Fruit fly (Drosophila melanogaster): ENCODE results near the gene CG2975.

The CG2975 gene

dm6 chr2L:2829637-2830340 lies 10.1 kb upstream of the CG2975 start, which contains the start of gene Duox:
Gene Duox (minus strand): TSS chr2L:2830248.
- peak; percentile 12 to 32 for TF ChIP-seq dl (GFP tag; optimal IDR thresholded peaks at IDR 0.05; ENCODE audit: insufficient read depth in 1 of 2, partially characterized antibody in 2 of 2)
- TF ChIP-seq OdsH (GFP tag; optimal IDR thresholded peaks at IDR 0.05): no peak
- no peak for TF ChIP-seq N (GFP tag; optimal IDR thresholded peaks at IDR 0.05)
- peak; percentile 74 for TF ChIP-seq Hr83 (GFP tag; optimal IDR thresholded peaks at IDR 0.05; ENCODE audit: poor library complexity, severe bottlenecking)
- no peak for TF ChIP-seq Mio (GFP tag; optimal IDR thresholded peaks at IDR 0.05)
- no peak for TF ChIP-seq fru (GFP tag; optimal IDR thresholded peaks at IDR 0.05)
- peak; percentile 45 for TF ChIP-seq jim (GFP tag; optimal IDR thresholded peaks at IDR 0.05)
- peak; percentile 7 for TF ChIP-seq Vsx2 (GFP tag; optimal IDR thresholded peaks at IDR 0.05; ENCODE audit: partially characterized antibody)
- TF ChIP-seq GATAd (GFP tag; optimal IDR thresholded peaks at IDR 0.05): no peak
- peak; percentile 78 for TF ChIP-seq Dif (GFP tag; optimal IDR thresholded peaks at IDR 0.05; ENCODE audit: partially characterized antibody)
- peak; percentile 89 for TF ChIP-seq psq (GFP tag; optimal IDR thresholded peaks at IDR 0.05)

dm6 chr2L:2830341-2830800 lies 9.6 kb upstream of the CG2975 start:
- TF ChIP-seq Jra (GFP tag; optimal IDR thresholded peaks at IDR 0.05) (no peak), dsf (GFP tag; optimal IDR thresholded peaks at IDR 0.05; ENCODE audit: borderline replicate concordance) (peak; percentile 17), sage (GFP tag; optimal IDR thresholded peaks at IDR 0.05) (peak; percentile 69), woc (GFP tag; optimal IDR thresholded peaks at IDR 0.05) (peak; percentile 76), h (GFP tag; optimal IDR thresholded peaks at IDR 0.05) (peak; percentile 83), Sp1 (GFP tag; optimal IDR thresholded peaks at IDR 0.05) (peak; percentile 95), fru (GFP tag; optimal IDR thresholded peaks at IDR 0.05) (peak; percentile 88), pan (optimal IDR thresholded peaks at IDR 0.05) (no peak), tai (GFP tag; optimal IDR thresholded peaks at IDR 0.05) (peak; percentile 70), Dif (GFP tag; optimal IDR thresholded peaks at IDR 0.05; ENCODE audit: partially characterized antibody) (no peak), Rel (GFP tag; optimal IDR thresholded peaks at IDR 0.05) (peak; percentile 7), Rel (tag; optimal IDR thresholded peaks at IDR 0.05) (peak; percentile 37), CG32264 (GFP tag; optimal IDR thresholded peaks at IDR 0.05) (no peak), Mio (GFP tag; optimal IDR thresholded peaks at IDR 0.05) (no peak), dmrt93B (GFP tag; optimal IDR thresholded peaks at IDR 0.05) (peak; percentile 89), Vsx2 (GFP tag; optimal IDR thresholded peaks at IDR 0.05; ENCODE audit: partially characterized antibody) (no peak), brk (GFP tag; optimal IDR thresholded peaks at IDR 0.05) (peak; percentile 72), Abd-B (GFP tag; optimal IDR thresholded peaks at IDR 0.05) (no peak), GATAd (GFP tag; optimal IDR thresholded peaks at IDR 0.05) (peak; percentile 3), CG9705 (GFP tag; optimal IDR thresholded peaks at IDR 0.05) (peak; percentile 77), CrebA (GFP tag; optimal IDR thresholded peaks at IDR 0.05; ENCODE audit: borderline replicate concordance) (peak; percentile 4), Hr78 (GFP tag; optimal IDR thresholded peaks at IDR 0.05) (no peak), sv (GFP tag; optimal IDR thresholded peaks at IDR 0.05) (peak; percentile 86), usp (GFP tag; optimal IDR thresholded peaks at IDR 0.05) (no peak), psq (GFP tag; optimal IDR thresholded peaks at IDR 0.05) (peak; percentile 56), Myc (optimal IDR thresholded peaks at IDR 0.05) (no peak), Hr83 (GFP tag; optimal IDR thresholded peaks at IDR 0.05; ENCODE audit: poor library complexity, severe bottlenecking) (no peak), dl (GFP tag; optimal IDR thresholded peaks at IDR 0.05; ENCODE audit: insufficient read depth in 1 of 2, partially characterized antibody in 2 of 2) (no peak), Hnf4 (GFP tag; optimal IDR thresholded peaks at IDR 0.05) (peak; percentile 70), ey (GFP tag; optimal IDR thresholded peaks at IDR 0.05) (peak; percentile 72), lola (GFP tag; optimal IDR thresholded peaks at IDR 0.05) (no peak), OdsH (GFP tag; optimal IDR thresholded peaks at IDR 0.05) (peak; percentile 89), jim (GFP tag; optimal IDR thresholded peaks at IDR 0.05) (no peak), rgr (GFP tag; optimal IDR thresholded peaks at IDR 0.05) (peak; percentile 81), Dfd (GFP tag; optimal IDR thresholded peaks at IDR 0.05) (no peak), br (GFP tag; optimal IDR thresholded peaks at IDR 0.05) (peak; percentile 83), foxo (GFP tag; optimal IDR thresholded peaks at IDR 0.05) (peak in 1 of 2 experiments; percentile 93), N (GFP tag; optimal IDR thresholded peaks at IDR 0.05) (no peak), HLH106 (tag; optimal IDR thresholded peaks at IDR 0.05) (peak; percentile 91)

Data from whole organism, wandering third instar larva.